Fruit fly (Drosophila melanogaster) whole organism, embryonic: ENCODE results near the gene grsm.

Experiments used
- Ada2b ChIP-seq: fragments of 200-800 bp; sonication (Bioruptor generic); IDR thresholded peaks from 2 replicates; pipeline ENCODE4 v1.3.6; 2022; ENCODE audit warnings: missing biosample characterization, missing genetic modification characterization
- Bteb2 ChIP-seq: fragments of 200-800 bp; sonication (Bioruptor generic); optimal IDR thresholded peaks from 2 replicates; lab custom pipeline; 2016; ENCODE audit warnings: missing biosample characterization, missing genetic modification characterization
- CG11456 ChIP-seq: fragments of 200-800 bp; sonication (Bioruptor generic); IDR thresholded peaks from 3 replicates; pipeline ENCODE4 v1.3.6; 2022; ENCODE audit warnings: missing biosample characterization, missing genetic modification characterization
- CG11695 ChIP-seq: fragments of 200-800 bp; sonication (Bioruptor generic); IDR thresholded peaks from 3 replicates; pipeline ENCODE4 v1.3.6; 2022; ENCODE audit warnings: missing biosample characterization, missing genetic modification characterization
- CG11723 ChIP-seq: fragments of 200-800 bp; sonication (Bioruptor generic); optimal IDR thresholded peaks from 2 replicates; lab custom pipeline; 2017; ENCODE audit warnings: missing biosample characterization, mild to moderate bottlenecking, missing genetic modification characterization
- CG12155 ChIP-seq: fragments of 200-800 bp; sonication (Bioruptor generic); optimal IDR thresholded peaks from 3 replicates; lab custom pipeline; 2016; ENCODE audit warnings: missing biosample characterization, missing genetic modification characterization
- CG12942 ChIP-seq: fragments of 200-800 bp; sonication (Bioruptor generic); optimal IDR thresholded peaks from 3 replicates; lab custom pipeline; 2016; ENCODE audit warnings: missing biosample characterization, missing genetic modification characterization
- CG2199 ChIP-seq: fragments of 200-800 bp; sonication (Bioruptor generic); IDR thresholded peaks from 3 replicates; pipeline ENCODE4 v1.3.6; 2022; ENCODE audit warnings: missing biosample characterization, missing genetic modification characterization
- CG31224 ChIP-seq: fragments of 200-800 bp; sonication (Bioruptor generic); IDR thresholded peaks from 2 replicates; pipeline ENCODE4 v1.3.6; 2022; ENCODE audit warnings: missing biosample characterization, missing genetic modification characterization
- CG8765 ChIP-seq: fragments of 200-800 bp; sonication (Bioruptor generic); IDR thresholded peaks from 2 replicates; pipeline ENCODE4 v1.3.6; 2022; ENCODE audit warnings: missing biosample characterization, missing genetic modification characterization
- CG9609 ChIP-seq: fragments of 200-800 bp; sonication (Bioruptor generic); optimal IDR thresholded peaks from 3 replicates; lab custom pipeline; 2016; ENCODE audit warnings: missing biosample characterization, missing genetic modification characterization
- CG9932 ChIP-seq: fragments of 200-800 bp; sonication (Bioruptor generic); IDR thresholded peaks from 2 replicates; pipeline ENCODE4 v1.3.6; 2022; ENCODE audit warnings: missing biosample characterization, missing genetic modification characterization
- Dll ChIP-seq: fragments of 200-800 bp; sonication (Bioruptor generic); IDR thresholded peaks from 4 replicates; pipeline ENCODE4 v1.3.6; 2022; ENCODE audit warnings: missing biosample characterization, missing genetic modification characterization; ENCODE audit not compliant: partially characterized antibody
- HLH54F ChIP-seq: fragments of 200-800 bp; sonication (Bioruptor generic); optimal IDR thresholded peaks from 3 replicates; lab custom pipeline; 2016; ENCODE audit warnings: missing biosample characterization, missing genetic modification characterization
- HmgD ChIP-seq: fragments of 200-800 bp; sonication (Bioruptor generic); optimal IDR thresholded peaks from 3 replicates; lab custom pipeline; 2016; ENCODE audit warnings: missing biosample characterization, missing genetic modification characterization
- Hmr ChIP-seq: fragments of 200-800 bp; sonication (Bioruptor generic); optimal IDR thresholded peaks from 3 replicates; lab custom pipeline; 2017; ENCODE audit warnings: mild to moderate bottlenecking, missing biosample characterization, missing genetic modification reagents, missing genetic modification characterization
- Kr ChIP-seq: fragments of 200-800 bp; sonication (Bioruptor generic); optimal IDR thresholded peaks from 2 replicates; lab custom pipeline; 2017; ENCODE audit warnings: missing biosample characterization, mild to moderate bottlenecking, missing genetic modification characterization
- Lpt ChIP-seq: fragments of >200 bp; optimal IDR thresholded peaks from 2 replicates; lab custom pipeline; 2018; ENCODE audit warnings: missing biosample characterization, missing genetic modification characterization
- NC2α ChIP-seq: fragments of 200-800 bp; sonication (Bioruptor generic); optimal IDR thresholded peaks from 2 replicates; lab custom pipeline; 2016; ENCODE audit warnings: missing biosample characterization, missing genetic modification characterization
- NFAT ChIP-seq: fragments of 200-800 bp; sonication (Bioruptor generic); IDR thresholded peaks from 2 replicates; pipeline ENCODE4 v1.3.6; 2022; ENCODE audit warnings: missing biosample characterization, missing genetic modification characterization
- Nf-YB ChIP-seq: fragments of 200-800 bp; sonication (Bioruptor generic); optimal IDR thresholded peaks from 3 replicates; lab custom pipeline; 2019; ENCODE audit warnings: missing biosample characterization, mild to moderate bottlenecking, missing genetic modification characterization, moderate library complexity
- Stat92E ChIP-seq, 3 experiments: fragments of >200 bp in 2 of 3; fragments of 200-800 bp in 1 of 3; sonication (Bioruptor generic) in 1 of 3; optimal IDR thresholded peaks; 2 replicates each; lab custom pipeline; 2017 to 2019; ENCODE audit warnings: missing biosample characterization in 3 of 3, missing genetic modification characterization in 3 of 3, mild to moderate bottlenecking in 1 of 3, moderate library complexity in 1 of 3
- ac ChIP-seq: fragments of 200-800 bp; sonication (Bioruptor generic); optimal IDR thresholded peaks from 3 replicates; lab custom pipeline; 2017; ENCODE audit warnings: missing biosample characterization, mild to moderate bottlenecking, missing genetic modification characterization
- bbx ChIP-seq: fragments of 200-800 bp; sonication (Bioruptor generic); IDR thresholded peaks from 2 replicates; pipeline ENCODE4 v1.3.6; 2022; ENCODE audit warnings: missing biosample characterization, missing genetic modification characterization; ENCODE audit not compliant: partially characterized antibody
- bcd ChIP-seq: fragments of 200-800 bp; sonication (Bioruptor generic); optimal IDR thresholded peaks from 2 replicates; lab custom pipeline; 2017; ENCODE audit warnings: missing biosample characterization, mild to moderate bottlenecking, missing genetic modification characterization
- bigmax ChIP-seq: fragments of 200-800 bp; sonication (Bioruptor generic); optimal IDR thresholded peaks from 2 replicates; lab custom pipeline; 2018; ENCODE audit warnings: missing biosample characterization, mild to moderate bottlenecking, missing genetic modification characterization
- br ChIP-seq: fragments of >200 bp; optimal IDR thresholded peaks from 2 replicates; lab custom pipeline; 2017
- chif ChIP-seq, 2 experiments: fragments of 200-800 bp; sonication (Bioruptor generic); optimal IDR thresholded peaks; 3 replicates each; lab custom pipeline; 2016; ENCODE audit warnings: missing biosample characterization in 2 of 2, missing genetic modification characterization in 2 of 2
- dan ChIP-seq: fragments of 200-800 bp; sonication (Bioruptor generic); IDR thresholded peaks from 2 replicates; pipeline ENCODE4 v1.3.6; 2022; ENCODE audit warnings: missing biosample characterization, missing genetic modification characterization
- dati ChIP-seq: fragments of 200-800 bp; sonication (Bioruptor generic); IDR thresholded peaks from 2 replicates; pipeline ENCODE4 v1.3.6; 2022; ENCODE audit warnings: missing biosample characterization, missing genetic modification characterization
- dmrt11E ChIP-seq: fragments of 200-800 bp; sonication (Bioruptor generic); optimal IDR thresholded peaks from 3 replicates; lab custom pipeline; 2018; ENCODE audit warnings: missing biosample characterization, mild to moderate bottlenecking, missing genetic modification characterization, moderate library complexity
- hkb ChIP-seq, 2 experiments: fragments of 200-800 bp in 1 of 2; fragments of >200 bp in 1 of 2; sonication (Bioruptor generic) in 1 of 2; IDR thresholded peaks in 1 of 2; optimal IDR thresholded peaks in 1 of 2; 2 replicates each; pipeline versions ENCODE4 v1.3.6 to Lab custom; 2017 to 2022; ENCODE audit warnings: missing biosample characterization in 1 of 2, missing genetic modification characterization in 1 of 2
- lab ChIP-seq: fragments of 200-800 bp; sonication (Bioruptor generic); optimal IDR thresholded peaks from 3 replicates; lab custom pipeline; 2017; ENCODE audit warnings: missing biosample characterization, missing genetic modification characterization, mild to moderate bottlenecking, moderate library complexity, missing genetic modification reagents
- lbe ChIP-seq: fragments of 200-800 bp; sonication (Bioruptor generic); optimal IDR thresholded peaks from 2 replicates; lab custom pipeline; 2016; ENCODE audit warnings: missing biosample characterization, mild to moderate bottlenecking, missing genetic modification characterization
- maf-S ChIP-seq: fragments of 200-800 bp; sonication (Bioruptor generic); optimal IDR thresholded peaks from 2 replicates; lab custom pipeline; 2016; ENCODE audit warnings: missing biosample characterization, missing genetic modification characterization
- nmo ChIP-seq: fragments of 200-800 bp; sonication (Bioruptor generic); optimal IDR thresholded peaks from 2 replicates; lab custom pipeline; 2018; ENCODE audit warnings: missing biosample characterization, mild to moderate bottlenecking, missing genetic modification characterization, moderate library complexity
- phol ChIP-seq: fragments of 200-800 bp; sonication (Bioruptor generic); optimal IDR thresholded peaks from 3 replicates; lab custom pipeline; 2018; ENCODE audit warnings: missing biosample characterization, mild to moderate bottlenecking, missing genetic modification characterization, moderate library complexity
- pum ChIP-seq: fragments of 200-800 bp; sonication (Bioruptor generic); optimal IDR thresholded peaks from 2 replicates; lab custom pipeline; 2016; ENCODE audit warnings: missing biosample characterization, missing genetic modification characterization
- rib ChIP-seq: fragments of 200-800 bp; sonication (Bioruptor generic); IDR thresholded peaks from 2 replicates; pipeline ENCODE4 v1.3.6; 2022; ENCODE audit warnings: missing biosample characterization, missing genetic modification characterization
- row ChIP-seq: fragments of 200-800 bp; sonication (Bioruptor generic); IDR thresholded peaks from 3 replicates; pipeline ENCODE4 v1.3.6; 2022; ENCODE audit warnings: missing biosample characterization, missing genetic modification characterization
- sisA ChIP-seq: fragments of 200-800 bp; sonication (Bioruptor generic); IDR thresholded peaks from 2 replicates; pipeline ENCODE4 v1.3.6; 2022; ENCODE audit warnings: missing biosample characterization, missing genetic modification characterization
- slbo ChIP-seq: fragments of 200-800 bp; sonication (Bioruptor generic); IDR thresholded peaks from 2 replicates; pipeline ENCODE4 v1.3.6; 2022; ENCODE audit warnings: missing biosample characterization, missing genetic modification characterization
- sug ChIP-seq: fragments of 200-800 bp; optimal IDR thresholded peaks from 2 replicates; lab custom pipeline; 2019; ENCODE audit warnings: missing biosample characterization, mild to moderate bottlenecking, missing genetic modification characterization, moderate library complexity
- tgo ChIP-seq: fragments of 200-800 bp; sonication (Bioruptor generic); IDR thresholded peaks from 3 replicates; pipeline ENCODE4 v1.3.6; 2022; ENCODE audit warnings: missing biosample characterization, missing genetic modification characterization
- tx ChIP-seq: fragments of 200-800 bp; sonication (Bioruptor generic); optimal IDR thresholded peaks from 2 replicates; lab custom pipeline; 2016; ENCODE audit warnings: missing biosample characterization, missing genetic modification characterization
- vvl ChIP-seq: fragments of 200-800 bp; sonication (Bioruptor generic); IDR thresholded peaks from 2 replicates; pipeline ENCODE4 v1.3.6; 2022; ENCODE audit warnings: missing biosample characterization, missing genetic modification characterization
- wek ChIP-seq: fragments of 200-800 bp; sonication (Bioruptor generic); optimal IDR thresholded peaks from 3 replicates; lab custom pipeline; 2018; ENCODE audit warnings: missing biosample characterization, mild to moderate bottlenecking, missing genetic modification characterization, moderate library complexity
- wor ChIP-seq: fragments of 200-800 bp; sonication (Bioruptor generic); IDR thresholded peaks from 2 replicates; pipeline ENCODE4 v1.3.6; 2022; ENCODE audit warnings: missing biosample characterization, missing genetic modification characterization
- yki ChIP-seq: fragments of >200 bp; optimal IDR thresholded peaks from 3 replicates; lab custom pipeline; 2018

The grsm gene

DNA sequence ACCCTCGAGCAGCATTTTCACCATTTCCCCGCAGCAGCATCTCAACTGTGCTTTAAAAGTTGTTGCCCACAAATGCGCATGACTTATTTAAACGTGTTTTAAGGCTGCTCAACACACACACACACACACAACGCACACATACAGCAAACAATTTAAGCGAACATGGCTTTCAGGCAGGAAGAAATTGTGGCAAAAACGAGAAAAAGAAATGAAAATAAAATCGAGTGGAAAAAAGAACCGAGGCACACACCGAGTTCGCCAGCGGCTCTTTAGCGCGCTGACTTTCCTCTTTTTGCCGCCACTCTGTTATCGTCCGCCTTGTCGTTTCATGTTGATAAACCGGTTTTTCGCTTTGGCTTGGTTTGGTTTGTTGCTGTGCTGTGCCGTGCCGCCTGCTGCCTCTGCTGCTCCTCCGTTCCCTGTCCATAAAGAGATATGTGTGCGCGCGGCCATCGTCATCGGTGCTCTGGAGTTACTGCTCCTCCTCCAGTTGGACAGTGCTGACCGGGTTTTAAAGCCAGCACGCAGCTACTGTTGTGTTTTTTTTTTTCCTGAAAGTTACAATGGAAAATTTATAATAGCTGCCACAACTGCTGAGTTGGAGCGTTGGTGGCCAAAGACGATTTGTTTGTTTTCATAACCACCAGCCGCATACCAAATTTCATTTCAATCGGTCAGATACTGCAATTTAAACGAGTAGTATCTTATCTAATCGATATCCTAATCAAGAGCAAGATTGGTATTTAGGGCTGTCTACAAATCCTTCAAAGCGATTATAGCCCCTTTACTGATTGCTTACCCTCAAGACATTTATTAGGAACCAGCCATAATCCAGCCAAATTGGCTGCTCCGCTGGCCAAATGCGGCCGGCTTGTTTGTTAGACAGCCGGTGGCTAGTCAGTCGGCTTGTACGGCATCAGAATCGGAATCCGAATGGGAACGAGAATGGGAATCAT lies 48.6 kb upstream of the grsm start (continued):
- no peak for TF ChIP-seq wek (GFP tag; lab: Kevin White, UChicago)
- TF ChIP-seq vvl (GFP tag; lab: Robert Waterston, UW) = no peak
- no peak for TF ChIP-seq Ada2b
- no peak for TF ChIP-seq wor
- no peak for TF ChIP-seq tgo (GFP tag; lab: Robert Waterston, UW)
- TF ChIP-seq chif (GFP tag; optimal IDR thresholded peaks at IDR 0.05; lab: Kevin White, UChicago) = peak in 1 of 2 experiments; percentile 27
- TF ChIP-seq HLH54F (GFP tag; lab: Kevin White, UChicago) = peak; percentile 5
- peak; percentile 40 for TF ChIP-seq Hmr
- no peak for TF ChIP-seq Bteb2
- peak; percentile 13 for TF ChIP-seq dmrt11E (tag; lab: Kevin White, UChicago)
- no peak for TF ChIP-seq dan (GFP tag; lab: Robert Waterston, UW)
- TF ChIP-seq NFAT (GFP tag; lab: Robert Waterston, UW) = no peak
- no peak for TF ChIP-seq bigmax (GFP tag; lab: Kevin White, UChicago)
- peak; percentile 9; the same call in 1 of the 2 replicates for TF ChIP-seq bbx (GFP tag; lab: Robert Waterston, UW)
- peak; percentile 7 for TF ChIP-seq CG12155 (GFP tag; lab: Kevin White, UChicago)
- TF ChIP-seq CG11456 (GFP tag; lab: Robert Waterston, UW) = no peak
- peak; percentile 39 for TF ChIP-seq CG9609 (GFP tag; lab: Kevin White, UChicago)
- no peak for TF ChIP-seq Nf-YB (GFP tag; lab: Kevin White, UChicago)
- TF ChIP-seq dati (GFP tag; lab: Robert Waterston, UW) = no peak
- no peak for TF ChIP-seq pum
- TF ChIP-seq slbo = no peak
- TF ChIP-seq sug (tag; lab: Kevin White, UChicago) = peak; percentile 48
- no peak for TF ChIP-seq CG11723
- no peak for TF ChIP-seq NC2α (GFP tag; lab: Kevin White, UChicago)
- no peak for TF ChIP-seq CG11695 (GFP tag; lab: Robert Waterston, UW)
- TF ChIP-seq Kr (GFP tag; lab: Kevin White, UChicago) = no peak
- TF ChIP-seq br = no peak
- no peak for TF ChIP-seq hkb (optimal IDR thresholded peaks at IDR 0.05; lab: Kevin White, UChicago)
- TF ChIP-seq hkb (GFP tag; IDR thresholded peaks at IDR 0.05; lab: Robert Waterston, UW) = no peak
- TF ChIP-seq maf-S = no peak
- peak; percentile 34; the same call in 1 of the 2 replicates for TF ChIP-seq rib
- no peak for TF ChIP-seq tx
- TF ChIP-seq row (GFP tag; lab: Robert Waterston, UW) = peak; percentile 73
- no peak for TF ChIP-seq sisA (GFP tag; lab: Robert Waterston, UW)
- TF ChIP-seq Stat92E (GFP tag; optimal IDR thresholded peaks at IDR 0.05; lab: Kevin White, UChicago) = peak in 1 of 3 experiments; percentile 38
- TF ChIP-seq CG31224 = peak; percentile 59
- 0 out of 2 replicates have a peak, but pooled peaks have one; percentile 3 for TF ChIP-seq CG9932 (GFP tag; lab: Robert Waterston, UW)
- peak; percentile 50; the same call in 2 of the 3 replicates for TF ChIP-seq CG2199 (GFP tag; lab: Robert Waterston, UW)
- peak; percentile 20 for TF ChIP-seq lab
- peak; percentile 12 for TF ChIP-seq nmo (GFP tag; lab: Kevin White, UChicago)
- no peak for TF ChIP-seq phol
- peak; percentile 10 for TF ChIP-seq Lpt (GFP tag; lab: Kevin White, UChicago)
- TF ChIP-seq CG8765 = peak; percentile 22; the same call in 1 of the 2 replicates
- peak; percentile 2 for TF ChIP-seq HmgD (GFP tag; lab: Kevin White, UChicago)
- TF ChIP-seq yki (lab: Kevin White, UChicago) = no peak
- TF ChIP-seq CG12942 (GFP tag; lab: Kevin White, UChicago) = no peak
- peak; percentile 0 for TF ChIP-seq bcd (GFP tag; lab: Kevin White, UChicago)
- TF ChIP-seq ac (GFP tag; lab: Kevin White, UChicago) = no peak
- TF ChIP-seq Dll = no peak
- TF ChIP-seq lbe = peak; percentile 57
